Worm (Caenorhabditis elegans): Measurements from ENCODE around the gene ostb-1.

ostb-1 gene

DNA sequence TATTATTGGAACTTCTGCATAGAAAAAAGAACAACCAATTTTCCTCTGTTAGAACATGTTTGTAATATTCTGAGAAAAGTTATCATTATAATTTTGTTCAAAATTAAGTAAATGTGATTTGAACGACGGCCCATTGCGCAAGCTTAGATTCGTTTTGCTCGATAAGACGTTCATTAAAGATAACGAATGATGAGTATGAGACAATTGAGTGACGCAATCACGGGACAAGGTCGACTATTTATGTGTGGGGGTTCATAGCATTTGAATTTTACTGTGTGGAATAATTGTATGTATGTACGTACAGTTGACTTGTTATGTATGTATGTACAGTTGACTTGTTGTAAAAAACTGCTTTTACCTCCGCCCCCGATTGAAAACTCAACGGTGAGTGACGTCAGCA, 44.9 kb upstream of the ostb-1 start:
- no peak for TF ChIP-seq zag-1 (tag; optimal IDR thresholded peaks at IDR 0.05)
- TF ChIP-seq elt-1 (tag; optimal IDR thresholded peaks at IDR 0.05) = no peak
- TF ChIP-seq ztf-4 (tag; optimal IDR thresholded peaks at IDR 0.05) = no peak
- no peak for TF ChIP-seq nhr-6 (tag; optimal IDR thresholded peaks at IDR 0.05)
- TF ChIP-seq dmd-4 (tag; optimal IDR thresholded peaks at IDR 0.05) = no peak
- no peak for TF ChIP-seq lsy-2 (tag; optimal IDR thresholded peaks at IDR 0.05)
- TF ChIP-seq sma-3 (GFP tag; optimal IDR thresholded peaks at IDR 0.05) = no peak
- TF ChIP-seq mbf-1 (tag; optimal IDR thresholded peaks at IDR 0.05) = no peak
- TF ChIP-seq sem-4 (tag; optimal IDR thresholded peaks at IDR 0.05) = no peak
- no peak for TF ChIP-seq lin-39 (tag; optimal IDR thresholded peaks at IDR 0.05)
- no peak for TF ChIP-seq unc-55 (GFP tag; optimal IDR thresholded peaks at IDR 0.05)
- no peak for TF ChIP-seq ZK546.5 (tag; optimal IDR thresholded peaks at IDR 0.05)
- no peak for TF ChIP-seq mdl-1 (tag; optimal IDR thresholded peaks at IDR 0.05)
- no peak for TF ChIP-seq ceh-82 (tag; optimal IDR thresholded peaks at IDR 0.05)
- TF ChIP-seq skn-1 (tag; optimal IDR thresholded peaks at IDR 0.05) = no peak
- TF ChIP-seq C34F6.9 (tag; optimal IDR thresholded peaks at IDR 0.05) = no peak

ce11 chrII:7822454-7822853, 41.9 kb upstream of the ostb-1 start, which contains the start of gene irld-47:
TSS of gene irld-47 (minus strand) at chrII:7822554.
- TF ChIP-seq ZK546.5 (tag; optimal IDR thresholded peaks at IDR 0.05) = no peak
- TF ChIP-seq alr-1 (tag; optimal IDR thresholded peaks at IDR 0.05) = no peak
- TF ChIP-seq lsy-2 (tag; optimal IDR thresholded peaks at IDR 0.05) = no peak
- no peak for TF ChIP-seq unc-55 (GFP tag; optimal IDR thresholded peaks at IDR 0.05)
- TF ChIP-seq unc-62 (GFP tag; optimal IDR thresholded peaks at IDR 0.05) = no peak
- TF ChIP-seq zag-1 (tag; optimal IDR thresholded peaks at IDR 0.05) = no peak

ce11 chrII:7825107-7825506, 39.2 kb upstream of the ostb-1 start, which contains the start of gene srw-62:
TSS of gene srw-62 (plus strand) at chrII:7825407.
- TF ChIP-seq nhr-129 (tag; optimal IDR thresholded peaks at IDR 0.05) = no peak
- TF ChIP-seq skn-1 (tag; optimal IDR thresholded peaks at IDR 0.05) = no peak
- no peak for TF ChIP-seq lin-11 (tag; optimal IDR thresholded peaks at IDR 0.05)
- TF ChIP-seq egl-27 (tag; optimal IDR thresholded peaks at IDR 0.05) = no peak
- TF ChIP-seq ztf-4 (tag; optimal IDR thresholded peaks at IDR 0.05) = no peak
- TF ChIP-seq lsy-2 (tag; optimal IDR thresholded peaks at IDR 0.05) = no peak
- TF ChIP-seq F13H6.1 (tag; optimal IDR thresholded peaks at IDR 0.05) = no peak
- TF ChIP-seq gmeb-1 (tag; optimal IDR thresholded peaks at IDR 0.05) = no peak
- no peak for TF ChIP-seq ama-1 (optimal IDR thresholded peaks at IDR 0.05)
- no peak for TF ChIP-seq zag-1 (tag; optimal IDR thresholded peaks at IDR 0.05)
- TF ChIP-seq nhr-6 (tag; optimal IDR thresholded peaks at IDR 0.05) = no peak
- no peak for TF ChIP-seq dmd-4 (tag; optimal IDR thresholded peaks at IDR 0.05)

DNA sequence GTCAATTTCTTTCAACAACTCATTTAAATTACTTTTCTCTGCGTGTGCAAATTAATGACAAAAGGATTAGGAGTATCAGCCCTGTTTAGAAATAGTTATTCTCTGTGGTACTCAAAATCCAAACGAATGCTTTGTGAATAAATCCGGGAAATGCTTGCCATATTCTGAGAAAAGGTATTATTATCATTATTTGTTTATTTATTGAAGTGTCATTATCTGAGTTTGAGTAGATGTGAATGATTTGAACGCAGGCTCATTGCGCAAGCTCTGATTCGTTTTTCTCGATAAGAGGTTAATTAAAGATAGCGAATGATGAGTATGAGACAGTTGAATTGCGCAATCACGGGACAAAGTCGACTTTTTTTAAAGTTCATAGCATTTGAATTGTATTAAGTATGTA, 36.4 kb upstream of the ostb-1 start:
- TF ChIP-seq mbf-1 (tag; optimal IDR thresholded peaks at IDR 0.05) (no peak), lin-11 (tag; optimal IDR thresholded peaks at IDR 0.05) (no peak), ama-1 (optimal IDR thresholded peaks at IDR 0.05) (no peak), lin-13 (GFP tag; optimal IDR thresholded peaks at IDR 0.05) (no peak), nhr-21 (tag; optimal IDR thresholded peaks at IDR 0.05) (no peak), zag-1 (tag; optimal IDR thresholded peaks at IDR 0.05) (no peak), elt-1 (tag; optimal IDR thresholded peaks at IDR 0.05) (no peak), nhr-25 (tag; optimal IDR thresholded peaks at IDR 0.05) (no peak), blmp-1 (tag; optimal IDR thresholded peaks at IDR 0.05; ENCODE audit: insufficient read depth) (no peak), nhr-10 (tag; optimal IDR thresholded peaks at IDR 0.05) (no peak), sma-9 (GFP tag; optimal IDR thresholded peaks at IDR 0.05) (no peak), sma-9 (tag; optimal IDR thresholded peaks at IDR 0.05) (no peak), mdl-1 (tag; optimal IDR thresholded peaks at IDR 0.05) (no peak), nhr-77 (tag; optimal IDR thresholded peaks at IDR 0.05) (no peak), nhr-12 (tag; optimal IDR thresholded peaks at IDR 0.05) (no peak)

- TF ChIP-seq sem-4 (tag; optimal IDR thresholded peaks at IDR 0.05) = no peak
- TF ChIP-seq nhr-129 (tag; optimal IDR thresholded peaks at IDR 0.05) = no peak
- no peak for TF ChIP-seq ZK546.5 (tag; optimal IDR thresholded peaks at IDR 0.05)
- TF ChIP-seq alr-1 (tag; optimal IDR thresholded peaks at IDR 0.05) = no peak
- no peak for TF ChIP-seq ceh-82 (tag; optimal IDR thresholded peaks at IDR 0.05)
- no peak for TF ChIP-seq elt-1 (tag; optimal IDR thresholded peaks at IDR 0.05)
- no peak for TF ChIP-seq nhr-77 (tag; optimal IDR thresholded peaks at IDR 0.05)
- TF ChIP-seq nhr-10 (tag; optimal IDR thresholded peaks at IDR 0.05) = no peak
- TF ChIP-seq crh-2 (tag; optimal IDR thresholded peaks at IDR 0.05) = no peak
- TF ChIP-seq ama-1 (optimal IDR thresholded peaks at IDR 0.05) = no peak
- TF ChIP-seq nhr-12 (tag; optimal IDR thresholded peaks at IDR 0.05) = no peak
- no peak for TF ChIP-seq F13H6.1 (tag; optimal IDR thresholded peaks at IDR 0.05)
- no peak for TF ChIP-seq nhr-23 (tag; optimal IDR thresholded peaks at IDR 0.05)
- no peak for TF ChIP-seq lin-39 (tag; optimal IDR thresholded peaks at IDR 0.05)
- no peak for TF ChIP-seq lsy-2 (tag; optimal IDR thresholded peaks at IDR 0.05)
- TF ChIP-seq egl-27 (tag; optimal IDR thresholded peaks at IDR 0.05) = no peak
- TF ChIP-seq sma-9 (GFP tag; optimal IDR thresholded peaks at IDR 0.05) = no peak
- TF ChIP-seq sma-9 (tag; optimal IDR thresholded peaks at IDR 0.05) = no peak
- TF ChIP-seq unc-62 (GFP tag; optimal IDR thresholded peaks at IDR 0.05) = no peak
- TF ChIP-seq unc-39 (tag; optimal IDR thresholded peaks at IDR 0.05) = no peak
Measured at ce11 chrII:7829616-7830015, 34.7 kb upstream of the ostb-1 start.

Data from whole organism, L2 larva.